Fruit fly (Drosophila melanogaster): Measurements from ENCODE around the gene Mhcl.

dm6 chr3R:16049369-16049768, 49.2 kb downstream of the Mhcl start, which contains the start of the genes IKKbeta and CG5013:
- TF ChIP-seq Dll (optimal IDR thresholded peaks at IDR 0.05) (no peak), usp (GFP tag; optimal IDR thresholded peaks at IDR 0.05) (no peak), pan (optimal IDR thresholded peaks at IDR 0.05) (no peak)

Measured in whole organism.